Fruit fly (Drosophila melanogaster) whole organism, prepupa: Measurements from ENCODE around the gene CG43255.

ENCODE experiments used
- Blimp-1 ChIP-seq: fragments of 200-800 bp; sonication (Bioruptor generic); optimal IDR thresholded peaks from 3 replicates; lab custom pipeline; 2017; ENCODE audit warnings: missing biosample characterization, missing genetic modification characterization, mild to moderate bottlenecking, moderate library complexity, missing genetic modification reagents
- CG10669 ChIP-seq: fragments of 200-800 bp; sonication (Bioruptor generic); optimal IDR thresholded peaks from 3 replicates; lab custom pipeline; 2018; ENCODE audit warnings: missing biosample characterization, mild to moderate bottlenecking, missing genetic modification characterization, moderate library complexity
- CG11294 ChIP-seq: fragments of 200-800 bp; sonication (Bioruptor generic); IDR thresholded peaks from 2 replicates; pipeline ENCODE4 v1.3.6; 2022; ENCODE audit warnings: missing biosample characterization, missing genetic modification characterization
- CG11902 ChIP-seq: fragments of 200-800 bp; sonication (Bioruptor generic); optimal IDR thresholded peaks from 3 replicates; lab custom pipeline; 2016; ENCODE audit warnings: missing biosample characterization, missing genetic modification characterization
- CG32006 ChIP-seq: fragments of 200-800 bp; sonication (Bioruptor generic); optimal IDR thresholded peaks from 3 replicates; lab custom pipeline; 2017; ENCODE audit warnings: missing biosample characterization, mild to moderate bottlenecking, missing genetic modification characterization
- CG3919 ChIP-seq: fragments of 200-800 bp; sonication (Bioruptor generic); optimal IDR thresholded peaks from 3 replicates; lab custom pipeline; 2016; ENCODE audit warnings: missing biosample characterization, missing genetic modification characterization
- CG6276 ChIP-seq: fragments of 200-800 bp; sonication (Bioruptor generic); optimal IDR thresholded peaks from 2 replicates; lab custom pipeline; 2017; ENCODE audit warnings: missing biosample characterization, mild to moderate bottlenecking, missing genetic modification characterization
- CG6854 ChIP-seq: fragments of 200-800 bp; sonication (Bioruptor generic); optimal IDR thresholded peaks from 2 replicates; lab custom pipeline; 2017; ENCODE audit warnings: missing biosample characterization, mild to moderate bottlenecking, missing genetic modification characterization
- CG8119 ChIP-seq: fragments of 200-800 bp; sonication (Bioruptor generic); IDR thresholded peaks from 3 replicates; pipeline ENCODE4 v1.3.6; 2022; ENCODE audit warnings: missing biosample characterization, missing genetic modification characterization
- CG8319 ChIP-seq: fragments of 200-800 bp; sonication (Bioruptor generic); optimal IDR thresholded peaks from 3 replicates; lab custom pipeline; 2016; ENCODE audit warnings: missing biosample characterization, missing genetic modification characterization
- CG8632 ChIP-seq: fragments of 200-800 bp; sonication (Bioruptor generic); optimal IDR thresholded peaks from 3 replicates; lab custom pipeline; 2016; ENCODE audit warnings: missing biosample characterization, missing genetic modification characterization
- CG9139 ChIP-seq: fragments of 200-800 bp; sonication (Bioruptor generic); optimal IDR thresholded peaks from 3 replicates; lab custom pipeline; 2017; ENCODE audit warnings: missing biosample characterization, mild to moderate bottlenecking, missing genetic modification characterization
- Eip78C ChIP-seq: fragments of 200-800 bp; sonication (Bioruptor generic); peaks from one replicate; lab custom pipeline; 2016; ENCODE audit warnings: missing biosample characterization, missing genetic modification characterization
- Ets21C ChIP-seq: fragments of 200-800 bp; sonication (Bioruptor generic); optimal IDR thresholded peaks from 3 replicates; lab custom pipeline; 2016; ENCODE audit warnings: missing biosample characterization, missing genetic modification characterization
- Ets96B ChIP-seq: fragments of 200-800 bp; optimal IDR thresholded peaks from 2 replicates; lab custom pipeline; 2019; ENCODE audit warnings: missing biosample characterization, mild to moderate bottlenecking, missing genetic modification characterization, moderate library complexity
- Hr38 ChIP-seq: sonication (Bioruptor generic); optimal IDR thresholded peaks from 2 replicates; lab custom pipeline; 2016; ENCODE audit warnings: missing biosample characterization, missing genetic modification characterization
- Hr39 ChIP-seq: fragments of 200-800 bp; sonication (Bioruptor generic); optimal IDR thresholded peaks from 2 replicates; lab custom pipeline; 2016; ENCODE audit warnings: missing biosample characterization, missing genetic modification characterization
- Hr4 ChIP-seq: fragments of 200-800 bp; sonication (Bioruptor generic); optimal IDR thresholded peaks from 3 replicates; lab custom pipeline; 2016; ENCODE audit warnings: missing biosample characterization, missing genetic modification characterization
- Met ChIP-seq: fragments of 200-800 bp; sonication (Bioruptor generic); optimal IDR thresholded peaks from 3 replicates; lab custom pipeline; 2016; ENCODE audit warnings: missing biosample characterization, missing genetic modification characterization
- Smox ChIP-seq: fragments of 200-800 bp; sonication (Bioruptor generic); optimal IDR thresholded peaks from 3 replicates; lab custom pipeline; 2016; ENCODE audit warnings: missing biosample characterization, missing genetic modification characterization
- Sox102F ChIP-seq: fragments of 200-800 bp; sonication (Bioruptor generic); optimal IDR thresholded peaks from 2 replicates; lab custom pipeline; 2016; ENCODE audit warnings: missing biosample characterization, mild to moderate bottlenecking, missing genetic modification characterization
- Sox15 ChIP-seq: fragments of 200-800 bp; sonication (Bioruptor generic); optimal IDR thresholded peaks from 3 replicates; lab custom pipeline; 2016; ENCODE audit warnings: missing biosample characterization, missing genetic modification characterization
- achi ChIP-seq: fragments of 200-800 bp; sonication (Bioruptor generic); optimal IDR thresholded peaks from 3 replicates; lab custom pipeline; 2016; ENCODE audit warnings: missing biosample characterization, missing genetic modification characterization
- acj6 ChIP-seq: fragments of 200-800 bp; sonication (Bioruptor generic); optimal IDR thresholded peaks from 3 replicates; lab custom pipeline; 2016; ENCODE audit warnings: missing biosample characterization, missing genetic modification characterization
- cyc ChIP-seq: fragments of 200-800 bp; sonication (Bioruptor generic); optimal IDR thresholded peaks from 3 replicates; lab custom pipeline; 2016; ENCODE audit warnings: missing biosample characterization, missing genetic modification characterization
- eg ChIP-seq: fragments of 200-800 bp; sonication (Bioruptor generic); IDR thresholded peaks from 3 replicates; pipeline ENCODE4 v1.3.6; 2022; ENCODE audit warnings: missing biosample characterization, missing genetic modification characterization
- esn ChIP-seq: fragments of 200-800 bp; sonication (Bioruptor generic); optimal IDR thresholded peaks from 2 replicates; lab custom pipeline; 2016; ENCODE audit warnings: missing biosample characterization, mild to moderate bottlenecking, missing genetic modification characterization, moderate library complexity
- fd59A ChIP-seq: fragments of 200-800 bp; sonication (Bioruptor generic); optimal IDR thresholded peaks from 2 replicates; lab custom pipeline; 2017; ENCODE audit warnings: missing biosample characterization, mild to moderate bottlenecking, missing genetic modification characterization, missing genetic modification reagents
- fkh ChIP-seq: fragments of 200-800 bp; sonication (Bioruptor generic); optimal IDR thresholded peaks from 3 replicates; lab custom pipeline; 2017; ENCODE audit warnings: missing biosample characterization, mild to moderate bottlenecking, missing genetic modification characterization, moderate library complexity
- lz ChIP-seq: fragments of 200-800 bp; sonication (Bioruptor generic); optimal IDR thresholded peaks from 3 replicates; lab custom pipeline; 2016; ENCODE audit warnings: missing biosample characterization, missing genetic modification characterization
- salr ChIP-seq, 2 experiments: fragments of 200-800 bp; sonication (Bioruptor generic); optimal IDR thresholded peaks; 3 replicates each; lab custom pipeline; 2016 to 2018; ENCODE audit warnings: missing biosample characterization in 2 of 2, missing genetic modification characterization in 2 of 2, mild to moderate bottlenecking in 1 of 2
- ss ChIP-seq, 2 experiments: fragments of 200-800 bp; sonication (Bioruptor generic); optimal IDR thresholded peaks; 2 replicates in 1 of 2; 3 replicates in 1 of 2; lab custom pipeline; 2017 to 2018; ENCODE audit warnings: mild to moderate bottlenecking in 2 of 2, missing biosample characterization in 2 of 2, missing genetic modification characterization in 2 of 2, moderate library complexity in 1 of 2
- topi ChIP-seq: fragments of 200-800 bp; sonication (Bioruptor generic); optimal IDR thresholded peaks from 3 replicates; lab custom pipeline; 2016; ENCODE audit warnings: missing biosample characterization, missing genetic modification characterization
- vri ChIP-seq: fragments of 200-800 bp; sonication (Bioruptor generic); optimal IDR thresholded peaks from 3 replicates; lab custom pipeline; 2016; ENCODE audit warnings: missing biosample characterization, mild to moderate bottlenecking, missing genetic modification characterization

CG43255 gene

dm6 chrX:8878967-8879554 lies 44.7 kb upstream of the CG43255 start (continued):
- TF ChIP-seq Met (GFP tag; lab: Kevin White, UChicago) = peak; percentile 14
- peak; percentile 86 for TF ChIP-seq CG8119 (GFP tag; lab: Robert Waterston, UW)
- TF ChIP-seq fd59A (GFP tag; lab: Kevin White, UChicago) = no peak
- TF ChIP-seq CG10669 (GFP tag; lab: Kevin White, UChicago) = peak; percentile 38
- peak; percentile 8 for TF ChIP-seq topi (GFP tag; lab: Kevin White, UChicago)
- TF ChIP-seq achi (GFP tag; lab: Kevin White, UChicago) = peak; percentile 60
- no peak for TF ChIP-seq Sox15 (GFP tag; lab: Kevin White, UChicago)
- peak; percentile 90 for TF ChIP-seq eg (GFP tag; lab: Robert Waterston, UW)
- TF ChIP-seq Hr38 (GFP tag; lab: Kevin White, UChicago) = no peak
- no peak for TF ChIP-seq CG6854 (GFP tag; lab: Kevin White, UChicago)
- TF ChIP-seq Sox102F (GFP tag; lab: Kevin White, UChicago) = peak; percentile 8
- peak in 1 of 2 experiments; percentile 34 for TF ChIP-seq salr (GFP tag; optimal IDR thresholded peaks at IDR 0.05; lab: Kevin White, UChicago)
- TF ChIP-seq CG6276 (GFP tag; lab: Kevin White, UChicago) = peak; percentile 75
- TF ChIP-seq CG11902 (GFP tag; lab: Kevin White, UChicago) = no peak
- peak; percentile 53 for TF ChIP-seq Ets96B (tag; lab: Kevin White, UChicago)
- no peak for TF ChIP-seq Blimp-1

dm6 chrX:8881729-8882128 lies 42.0 kb upstream of the CG43255 start:
- TF ChIP-seq vri (GFP tag; lab: Kevin White, UChicago) (peak; percentile 78), CG9139 (GFP tag; lab: Kevin White, UChicago) (no peak)

- TF ChIP-seq Ets96B (tag; lab: Kevin White, UChicago) = no peak
- no peak for TF ChIP-seq Sox15 (GFP tag; lab: Kevin White, UChicago)
- no peak for TF ChIP-seq salr (GFP tag; optimal IDR thresholded peaks at IDR 0.05; lab: Kevin White, UChicago)
- no peak for TF ChIP-seq CG8632 (GFP tag; lab: Kevin White, UChicago)
- no peak for TF ChIP-seq lz (GFP tag; lab: Kevin White, UChicago)
- TF ChIP-seq CG8319 (GFP tag; lab: Kevin White, UChicago) = no peak
- no peak for TF ChIP-seq cyc (GFP tag; lab: Kevin White, UChicago)
- TF ChIP-seq vri (GFP tag; lab: Kevin White, UChicago) = no peak
- TF ChIP-seq CG8119 (GFP tag; lab: Robert Waterston, UW) = no peak
- no peak for TF ChIP-seq CG3919 (GFP tag; lab: Kevin White, UChicago)
- no peak for TF ChIP-seq esn (GFP tag; lab: Kevin White, UChicago)
- no peak for TF ChIP-seq Hr4 (GFP tag; lab: Kevin White, UChicago)
- TF ChIP-seq Blimp-1 = no peak
- TF ChIP-seq CG11294 (GFP tag; lab: Robert Waterston, UW) = no peak
Measured at dm6 chrX:8883388-8883787, 40.4 kb upstream of the CG43255 start.

DNA sequence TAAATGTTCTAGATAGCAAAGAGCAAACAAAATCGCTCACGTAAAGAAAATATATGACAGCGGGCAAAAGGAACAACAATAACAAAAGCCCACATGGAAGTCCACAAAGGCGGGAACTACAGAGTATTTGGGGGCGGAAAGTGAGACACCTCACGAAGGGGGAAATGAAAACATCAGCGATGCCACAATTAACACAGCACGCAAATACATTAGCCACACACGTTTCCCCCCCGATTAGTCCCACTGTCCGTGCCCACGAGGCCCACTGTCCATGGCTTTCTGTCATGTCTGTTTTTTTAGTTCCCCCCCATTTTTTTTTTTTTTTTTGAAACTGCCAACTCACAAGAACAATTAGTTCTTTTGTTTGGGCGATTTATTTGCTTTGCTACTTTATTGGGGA lies 39.8 kb upstream of the CG43255 start:
- TF ChIP-seq lz (GFP tag; lab: Kevin White, UChicago) (no peak), Smox (GFP tag; lab: Kevin White, UChicago) (no peak), Eip78C (GFP tag; lab: Kevin White, UChicago) (peak; percentile 60), fkh (GFP tag; lab: Kevin White, UChicago) (peak; percentile 6)

- TF ChIP-seq Hr39 (GFP tag; lab: Kevin White, UChicago) = no peak
- TF ChIP-seq Ets21C (GFP tag; lab: Kevin White, UChicago) = no peak
- TF ChIP-seq CG32006 = no peak
- TF ChIP-seq vri (GFP tag; lab: Kevin White, UChicago) = peak; percentile 58
- peak; percentile 4 for TF ChIP-seq Eip78C (GFP tag; lab: Kevin White, UChicago)
- TF ChIP-seq ss (GFP tag; optimal IDR thresholded peaks at IDR 0.05; lab: Kevin White, UChicago) = no peak
- no peak for TF ChIP-seq acj6 (GFP tag; lab: Kevin White, UChicago)
Measured at dm6 chrX:8884678-8885077, 39.1 kb upstream of the CG43255 start.
